Worm (Caenorhabditis elegans): Measurements from ENCODE around the gene srx-108.

DNA sequence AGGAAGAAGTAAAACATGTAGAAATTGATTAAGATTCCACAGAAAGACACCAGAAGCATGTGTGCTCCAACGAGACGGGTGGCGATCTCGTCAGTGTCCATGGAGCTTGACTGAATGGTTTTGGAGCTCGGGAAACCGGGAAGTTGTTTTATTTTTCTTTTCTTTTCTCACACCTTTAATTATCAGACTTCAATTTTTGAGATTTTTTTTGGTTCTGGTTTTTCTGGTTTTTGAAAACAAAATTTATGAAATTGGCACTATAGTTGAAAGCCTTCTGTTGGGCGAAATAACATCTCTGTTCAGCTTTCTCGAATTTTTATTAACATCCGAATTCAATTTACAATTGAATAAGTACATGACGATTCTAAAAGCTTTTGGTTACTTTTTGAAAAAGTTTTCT is 5.8 kb upstream of the srx-108 start, which contains the start of gene srx-104:
- TF ChIP-seq unc-62 (GFP tag; optimal IDR thresholded peaks at IDR 0.05) (no peak), snpc-4 (GFP tag; optimal IDR thresholded peaks at IDR 0.05) (no peak), snpc-4 (tag; optimal IDR thresholded peaks at IDR 0.05) (no peak), efl-1 (GFP tag; optimal IDR thresholded peaks at IDR 0.05) (no peak), ekl-4 (GFP tag; IDR thresholded peaks at IDR 0.05) (no peak), xnd-1 (tag; optimal IDR thresholded peaks at IDR 0.05) (no peak), F33H1.4 (GFP tag; IDR thresholded peaks at IDR 0.05) (no peak), B0035.1 (tag; optimal IDR thresholded peaks at IDR 0.05) (no peak), zfh-2 (GFP tag; conservative IDR thresholded peaks at IDR 0.05) (no peak), dpff-1 (tag; optimal IDR thresholded peaks at IDR 0.05) (no peak), sptf-2 (GFP tag; optimal IDR thresholded peaks at IDR 0.05) (no peak), lsl-1 (GFP tag; optimal IDR thresholded peaks at IDR 0.05) (no peak), hmg-1.2 (GFP tag; IDR thresholded peaks at IDR 0.05) (no peak)

All from whole organism, young adult.